Worm (Caenorhabditis elegans) whole organism, L3 larva: ENCODE results near the gene txdc-12.2.

Experiments
- elt-1 ChIP-seq: fragments of 150-350 bp; optimal IDR thresholded peaks from 2 replicates; lab custom pipeline; 2014; ENCODE audit warnings: missing biosample characterization, missing genetic modification characterization
- fkh-10 ChIP-seq: sonication (generic microtip); optimal IDR thresholded peaks from 2 replicates; lab custom pipeline; 2017; ENCODE audit warnings: missing biosample characterization, missing genetic modification reagents, missing genetic modification characterization

DNA sequence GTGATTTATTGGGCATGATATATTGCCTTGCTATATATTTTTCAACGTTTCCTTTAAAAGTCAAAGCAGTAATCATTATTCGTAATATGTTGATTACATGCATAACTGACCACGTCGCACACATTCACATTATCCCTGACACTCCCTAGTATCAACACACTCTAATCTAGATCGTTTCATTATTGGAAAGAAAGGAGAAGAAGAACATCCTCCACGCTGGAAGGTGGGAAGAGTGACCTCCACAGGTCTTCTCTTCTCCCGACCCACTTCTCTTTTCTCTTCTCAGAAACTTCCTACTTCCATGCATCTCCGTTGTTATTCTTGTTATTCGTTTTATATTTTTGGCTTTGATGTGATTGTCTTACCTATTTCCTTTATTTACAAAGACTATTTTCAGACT is at the start of gene txdc-12.2:
- TF ChIP-seq fkh-10 (GFP tag; lab: Kevin White, UChicago): no peak
- TF ChIP-seq elt-1: no peak
